Worm (Caenorhabditis elegans) whole organism, midembryonic: Measurements from ENCODE around the gene C56G2.4.

ENCODE experiments used
- T22C8.4 ChIP-seq: fragments of 200-800 bp; sonication (Bioruptor generic); IDR thresholded peaks from 2 replicates; pipeline ENCODE4 v1.3.6; 2022; ENCODE audit warnings: missing genetic modification characterization, missing compliant biosample characterization
- cog-1 ChIP-seq: sonication (generic microtip); optimal IDR thresholded peaks from 2 replicates; lab custom pipeline; 2016; ENCODE audit warnings: missing genetic modification characterization, missing compliant biosample characterization
- flt-1 ChIP-seq: fragments of 200-800 bp; sonication (Bioruptor generic); IDR thresholded peaks from 2 replicates; pipeline ENCODE4 v1.3.6; 2022; ENCODE audit warnings: missing genetic modification characterization, missing compliant biosample characterization
- klf-2 ChIP-seq: fragments of 200-800 bp; sonication (Bioruptor generic); conservative IDR thresholded peaks from 2 replicates; pipeline ENCODE4 v1.3.6; 2022; ENCODE audit warnings: missing genetic modification reagents, missing genetic modification characterization, missing compliant biosample characterization
- med-1 ChIP-seq: sonication (generic microtip); optimal IDR thresholded peaks from 2 replicates; lab custom pipeline; 2017; ENCODE audit warnings: missing genetic modification characterization, mild to moderate bottlenecking, missing compliant biosample characterization, antibody characterized with exemption, missing genetic modification reagents; ENCODE audit not compliant: insufficient read depth
- ref-1 ChIP-seq: fragments of 200-800 bp; sonication (Bioruptor generic); conservative IDR thresholded peaks from 2 replicates; pipeline ENCODE4 v1.3.6; 2022; ENCODE audit warnings: missing genetic modification reagents, missing genetic modification characterization, missing compliant biosample characterization
- tab-1 ChIP-seq: fragments of 200-800 bp; sonication (Bioruptor generic); IDR thresholded peaks from 2 replicates; pipeline ENCODE4 v1.3.6; 2022; ENCODE audit warnings: missing genetic modification characterization, missing compliant biosample characterization
- ztf-23 ChIP-seq: fragments of 200-800 bp; sonication (Bioruptor generic); IDR thresholded peaks from 2 replicates; pipeline ENCODE4 v1.3.6; 2022; ENCODE audit warnings: missing genetic modification reagents, missing genetic modification characterization, missing compliant biosample characterization
- ztf-29 ChIP-seq: fragments of 200-800 bp; sonication (Bioruptor generic); IDR thresholded peaks from 2 replicates; pipeline ENCODE4 v1.3.6; 2022; ENCODE audit warnings: missing genetic modification reagents, missing genetic modification characterization, missing compliant biosample characterization

The C56G2.4 gene

ce11 chrIII:6300297-6300696, 31.2 kb upstream of the C56G2.4 start:
- TF ChIP-seq flt-1 (GFP tag; lab: Robert Waterston, UW) (no peak), cog-1 (tag; lab: Kevin White, UChicago) (no peak), T22C8.4 (GFP tag; lab: Robert Waterston, UW) (no peak), ztf-23 (GFP tag; lab: Robert Waterston, UW) (no peak), tab-1 (GFP tag; lab: Robert Waterston, UW) (no peak), ztf-29 (GFP tag; lab: Robert Waterston, UW) (no peak), med-1 (no peak), klf-2 (GFP tag; lab: Robert Waterston, UW) (no peak), ref-1 (no peak)

ce11 chrIII:6303114-6303647, 28.4 kb upstream of the C56G2.4 start, which contains the start of gene F47D12.9:
TSS of gene F47D12.9 (minus strand) at chrIII:6303380.
- TF ChIP-seq tab-1 (GFP tag; lab: Robert Waterston, UW) (no peak), klf-2 (GFP tag; lab: Robert Waterston, UW) (no peak), ztf-23 (GFP tag; lab: Robert Waterston, UW) (no peak), cog-1 (tag; lab: Kevin White, UChicago) (no peak), ref-1 (no peak), ztf-29 (GFP tag; lab: Robert Waterston, UW) (no peak), med-1 (no peak), flt-1 (GFP tag; lab: Robert Waterston, UW) (no peak), T22C8.4 (GFP tag; lab: Robert Waterston, UW) (no peak)

DNA sequence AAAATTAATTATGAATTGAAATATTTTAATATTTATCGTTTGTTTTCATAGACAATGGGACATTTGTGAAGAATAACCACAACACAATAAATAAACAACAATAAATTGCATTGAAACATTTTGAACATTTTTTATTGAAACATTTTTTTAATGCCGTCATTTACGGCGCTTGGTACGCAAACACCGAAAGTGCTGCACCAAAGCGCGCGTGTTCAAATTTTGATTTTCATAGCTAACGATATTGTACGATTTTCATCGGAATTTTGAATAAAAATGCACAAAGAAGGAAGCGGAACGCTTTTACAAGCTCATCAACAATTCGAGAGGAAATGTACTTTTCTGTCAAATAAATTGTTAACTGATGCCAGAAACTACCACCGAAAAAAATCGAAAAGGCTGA, 27.7 kb upstream of the C56G2.4 start:
- TF ChIP-seq T22C8.4 (GFP tag; lab: Robert Waterston, UW) (no peak), ztf-23 (GFP tag; lab: Robert Waterston, UW) (no peak), flt-1 (GFP tag; lab: Robert Waterston, UW) (no peak), tab-1 (GFP tag; lab: Robert Waterston, UW) (no peak), klf-2 (GFP tag; lab: Robert Waterston, UW) (no peak), cog-1 (tag; lab: Kevin White, UChicago) (no peak), ztf-29 (GFP tag; lab: Robert Waterston, UW) (no peak), med-1 (no peak), ref-1 (no peak)

DNA sequence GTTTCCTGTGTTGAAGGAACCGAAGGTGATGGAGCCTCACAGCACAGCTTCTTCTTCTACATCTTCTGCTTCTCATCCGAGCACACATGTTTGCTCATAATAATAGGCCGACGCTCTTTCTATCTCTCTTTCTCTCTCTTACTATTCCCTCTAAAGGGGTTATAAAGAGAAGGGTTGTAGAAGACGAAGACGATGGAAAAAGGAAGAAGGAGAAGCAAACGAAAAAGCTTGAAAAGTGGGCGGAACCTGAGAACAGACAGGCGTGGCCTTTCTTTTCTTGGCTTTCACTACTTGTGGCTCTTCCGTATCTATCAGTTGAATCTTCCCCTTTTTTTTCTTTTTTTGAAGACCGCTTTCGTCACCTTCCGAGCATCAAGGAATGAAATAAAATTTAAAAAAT, 23.7 kb upstream of the C56G2.4 start:
- TF ChIP-seq ztf-29 (GFP tag; lab: Robert Waterston, UW) (no peak), ztf-23 (GFP tag; lab: Robert Waterston, UW) (no peak), T22C8.4 (GFP tag; lab: Robert Waterston, UW) (no peak), klf-2 (GFP tag; lab: Robert Waterston, UW) (no peak), cog-1 (tag; lab: Kevin White, UChicago) (no peak), ref-1 (no peak), med-1 (no peak), tab-1 (GFP tag; lab: Robert Waterston, UW) (no peak), flt-1 (GFP tag; lab: Robert Waterston, UW) (no peak)

- TF ChIP-seq ztf-29 (GFP tag; lab: Robert Waterston, UW) (no peak), cog-1 (tag; lab: Kevin White, UChicago) (no peak), ref-1 (no peak), T22C8.4 (GFP tag; lab: Robert Waterston, UW) (no peak), ztf-23 (GFP tag; lab: Robert Waterston, UW) (no peak), flt-1 (GFP tag; lab: Robert Waterston, UW) (no peak), tab-1 (GFP tag; lab: Robert Waterston, UW) (no peak)
These were observed 22.5 kb upstream of the C56G2.4 start, which contains the start of gene gar-2 for ce11 chrIII:6309066-6309465. TSS of gene gar-2 (plus strand) at chrIII:6309366.

- TF ChIP-seq tab-1 (GFP tag; lab: Robert Waterston, UW): no peak
- TF ChIP-seq ref-1: no peak
- TF ChIP-seq klf-2 (GFP tag; lab: Robert Waterston, UW): no peak
- TF ChIP-seq ztf-23 (GFP tag; lab: Robert Waterston, UW): no peak
- TF ChIP-seq T22C8.4 (GFP tag; lab: Robert Waterston, UW): no peak
- TF ChIP-seq flt-1 (GFP tag; lab: Robert Waterston, UW): no peak
- TF ChIP-seq med-1: no peak
- no peak for TF ChIP-seq cog-1 (tag; lab: Kevin White, UChicago)
- no peak for TF ChIP-seq ztf-29 (GFP tag; lab: Robert Waterston, UW)
These were observed 21.2 kb upstream of the C56G2.4 start for ce11 chrIII:6310352-6310751.

- no peak for TF ChIP-seq med-1
These were observed 20.1 kb upstream of the C56G2.4 start for ce11 chrIII:6311452-6311851.

DNA sequence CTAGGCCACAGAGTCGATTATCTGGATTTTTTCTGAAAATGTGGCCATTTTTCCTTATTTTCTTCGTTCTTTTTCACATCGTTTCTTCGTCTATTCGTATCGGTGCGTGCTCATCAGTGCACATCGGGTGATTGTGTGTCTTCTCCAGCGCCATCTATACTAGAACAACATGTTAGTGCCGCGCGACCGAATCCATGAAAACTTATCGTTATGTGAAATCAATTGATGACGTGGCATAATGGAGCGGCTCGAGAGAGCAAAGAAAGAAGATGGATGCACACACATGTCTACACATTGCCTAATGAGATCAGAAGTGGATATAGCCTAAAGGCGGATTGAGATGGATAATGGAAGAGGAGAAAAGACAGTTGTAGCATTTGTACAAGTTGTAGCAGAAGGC, 19.3 kb upstream of the C56G2.4 start:
- TF ChIP-seq ztf-29 (GFP tag; lab: Robert Waterston, UW) (no peak), med-1 (no peak), T22C8.4 (GFP tag; lab: Robert Waterston, UW) (no peak), flt-1 (GFP tag; lab: Robert Waterston, UW) (no peak), tab-1 (GFP tag; lab: Robert Waterston, UW) (no peak), klf-2 (GFP tag; lab: Robert Waterston, UW) (no peak), ztf-23 (GFP tag; lab: Robert Waterston, UW) (no peak), cog-1 (tag; lab: Kevin White, UChicago) (no peak), ref-1 (no peak)

- no peak for TF ChIP-seq cog-1 (tag; lab: Kevin White, UChicago)
- no peak for TF ChIP-seq med-1
- no peak for TF ChIP-seq ref-1
- no peak for TF ChIP-seq tab-1 (GFP tag; lab: Robert Waterston, UW)
- no peak for TF ChIP-seq ztf-29 (GFP tag; lab: Robert Waterston, UW)
- no peak for TF ChIP-seq ztf-23 (GFP tag; lab: Robert Waterston, UW)
- no peak for TF ChIP-seq T22C8.4 (GFP tag; lab: Robert Waterston, UW)
- TF ChIP-seq flt-1 (GFP tag; lab: Robert Waterston, UW): no peak
- TF ChIP-seq klf-2 (GFP tag; lab: Robert Waterston, UW): no peak
These were observed 16.0 kb upstream of the C56G2.4 start for ce11 chrIII:6315515-6315914.

ce11 chrIII:6316795-6317194, 14.7 kb upstream of the C56G2.4 start:
- TF ChIP-seq T22C8.4 (GFP tag; lab: Robert Waterston, UW): no peak
- TF ChIP-seq tab-1 (GFP tag; lab: Robert Waterston, UW): no peak
- no peak for TF ChIP-seq med-1
- TF ChIP-seq cog-1 (tag; lab: Kevin White, UChicago): no peak
- no peak for TF ChIP-seq flt-1 (GFP tag; lab: Robert Waterston, UW)
- TF ChIP-seq ztf-23 (GFP tag; lab: Robert Waterston, UW): no peak
- no peak for TF ChIP-seq ztf-29 (GFP tag; lab: Robert Waterston, UW)
- no peak for TF ChIP-seq klf-2 (GFP tag; lab: Robert Waterston, UW)
- TF ChIP-seq ref-1: no peak
